Fruit fly (Drosophila melanogaster) whole organism, embryonic: ENCODE measurements around the gene Boh1.

ENCODE experiments used
- Ada2b ChIP-seq: fragments of 200-800 bp; sonication (Bioruptor generic); IDR thresholded peaks from 2 replicates; pipeline ENCODE4 v1.3.6; 2022; ENCODE audit warnings: missing biosample characterization, missing genetic modification characterization
- CG10147 ChIP-seq: fragments of 200-800 bp; sonication (Bioruptor generic); optimal IDR thresholded peaks from 2 replicates; lab custom pipeline; 2019; ENCODE audit warnings: missing biosample characterization, mild to moderate bottlenecking, missing genetic modification characterization, moderate library complexity
- CG10321 ChIP-seq: fragments of 200-800 bp; sonication (Bioruptor generic); IDR thresholded peaks from 2 replicates; pipeline ENCODE4 v1.3.6; 2022; ENCODE audit warnings: missing biosample characterization, missing genetic modification characterization
- CG10959 ChIP-seq: fragments of 200-800 bp; sonication (Bioruptor generic); IDR thresholded peaks from 2 replicates; pipeline ENCODE4 v1.3.6; 2022; ENCODE audit warnings: missing biosample characterization, missing genetic modification characterization
- CG11247 ChIP-seq: fragments of 200-800 bp; sonication (Bioruptor generic); IDR thresholded peaks from 2 replicates; pipeline ENCODE4 v1.3.6; 2022; ENCODE audit warnings: missing biosample characterization, missing genetic modification characterization
- CG11504 ChIP-seq: fragments of 200-800 bp; sonication (Bioruptor generic); optimal IDR thresholded peaks from 3 replicates; lab custom pipeline; 2019; ENCODE audit warnings: missing biosample characterization, mild to moderate bottlenecking, missing genetic modification characterization, moderate library complexity
- CG11695 ChIP-seq: fragments of 200-800 bp; sonication (Bioruptor generic); IDR thresholded peaks from 3 replicates; pipeline ENCODE4 v1.3.6; 2022; ENCODE audit warnings: missing biosample characterization, missing genetic modification characterization
- CG12104 ChIP-seq: fragments of 200-800 bp; sonication (Bioruptor generic); optimal IDR thresholded peaks from 3 replicates; lab custom pipeline; 2016; ENCODE audit warnings: missing biosample characterization, missing genetic modification characterization
- CG12769 ChIP-seq: fragments of 200-800 bp; sonication (Bioruptor generic); optimal IDR thresholded peaks from 2 replicates; lab custom pipeline; 2019; ENCODE audit warnings: missing biosample characterization, mild to moderate bottlenecking, missing genetic modification characterization, moderate library complexity
- CG13123 ChIP-seq: fragments of 200-800 bp; sonication (Bioruptor generic); optimal IDR thresholded peaks from 2 replicates; lab custom pipeline; 2016; ENCODE audit warnings: missing biosample characterization, missing genetic modification characterization
- CG13624 ChIP-seq: fragments of 200-800 bp; sonication (Bioruptor generic); optimal IDR thresholded peaks from 2 replicates; lab custom pipeline; 2016; ENCODE audit warnings: missing biosample characterization, missing genetic modification characterization
- CG14014 ChIP-seq: fragments of 200-800 bp; sonication (Bioruptor generic); IDR thresholded peaks from 2 replicates; pipeline ENCODE4 v1.3.6; 2022; ENCODE audit warnings: missing biosample characterization, missing genetic modification characterization
- CG14710 ChIP-seq: fragments of 200-800 bp; sonication (Bioruptor generic); optimal IDR thresholded peaks from 3 replicates; lab custom pipeline; 2019; ENCODE audit warnings: missing biosample characterization, mild to moderate bottlenecking, missing genetic modification characterization, moderate library complexity
- CG14965 ChIP-seq: fragments of 200-800 bp; sonication (Bioruptor generic); optimal IDR thresholded peaks from 2 replicates; lab custom pipeline; 2016; ENCODE audit warnings: missing biosample characterization, missing genetic modification characterization, borderline replicate concordance
- CG2202 ChIP-seq: fragments of 200-800 bp; sonication (Bioruptor generic); optimal IDR thresholded peaks from 2 replicates; lab custom pipeline; 2018; ENCODE audit warnings: missing biosample characterization, mild to moderate bottlenecking, missing genetic modification characterization
- CG2875 ChIP-seq: fragments of 200-800 bp; sonication (Bioruptor generic); optimal IDR thresholded peaks from 2 replicates; lab custom pipeline; 2017; ENCODE audit warnings: missing biosample characterization, mild to moderate bottlenecking, missing genetic modification characterization, missing genetic modification reagents
- CG32767 ChIP-seq: fragments of 200-800 bp; sonication (Bioruptor generic); IDR thresholded peaks from 2 replicates; pipeline ENCODE4 v1.3.6; 2022; ENCODE audit warnings: missing biosample characterization, missing genetic modification characterization
- CG42726 ChIP-seq: fragments of 200-800 bp; sonication (Bioruptor generic); IDR thresholded peaks from 2 replicates; pipeline ENCODE4 v1.3.6; 2022; ENCODE audit warnings: missing biosample characterization, missing genetic modification characterization; ENCODE audit not compliant: partially characterized antibody
- CG4617 ChIP-seq: fragments of 200-800 bp; sonication (Bioruptor generic); optimal IDR thresholded peaks from 3 replicates; lab custom pipeline; 2016; ENCODE audit warnings: missing biosample characterization, missing genetic modification characterization, borderline replicate concordance
- CG6175 ChIP-seq: fragments of 200-800 bp; sonication (Bioruptor generic); IDR thresholded peaks from 3 replicates; pipeline ENCODE4 v1.3.6; 2022; ENCODE audit warnings: missing biosample characterization, missing genetic modification characterization
- CG6654 ChIP-seq: fragments of 200-800 bp; sonication (Bioruptor generic); optimal IDR thresholded peaks from 2 replicates; lab custom pipeline; 2017; ENCODE audit warnings: missing biosample characterization, mild to moderate bottlenecking, missing genetic modification characterization
- CG6854 ChIP-seq: fragments of 200-800 bp; sonication (Bioruptor generic); optimal IDR thresholded peaks from 3 replicates; lab custom pipeline; 2017; ENCODE audit warnings: missing biosample characterization, mild to moderate bottlenecking, missing genetic modification characterization
- CG8388 ChIP-seq: fragments of 200-800 bp; sonication (Bioruptor generic); optimal IDR thresholded peaks from 2 replicates; lab custom pipeline; 2019; ENCODE audit warnings: missing biosample characterization, mild to moderate bottlenecking, missing genetic modification characterization, moderate library complexity
- CG9727 ChIP-seq: fragments of 200-800 bp; sonication (Bioruptor generic); optimal IDR thresholded peaks from 3 replicates; lab custom pipeline; 2017; ENCODE audit warnings: missing biosample characterization, mild to moderate bottlenecking, missing genetic modification characterization
- Dbx ChIP-seq: fragments of 200-800 bp; sonication (Bioruptor generic); IDR thresholded peaks from 3 replicates; pipeline ENCODE4 v1.3.6; 2022; ENCODE audit warnings: missing biosample characterization, missing genetic modification characterization
- Hand ChIP-seq: fragments of 200-800 bp; sonication (Bioruptor generic); optimal IDR thresholded peaks from 2 replicates; lab custom pipeline; 2017; ENCODE audit warnings: mild to moderate bottlenecking, missing biosample characterization, missing genetic modification reagents, missing genetic modification characterization
- HmgZ ChIP-seq: fragments of 200-800 bp; sonication (Bioruptor generic); optimal IDR thresholded peaks from 2 replicates; lab custom pipeline; 2018; ENCODE audit warnings: missing biosample characterization, mild to moderate bottlenecking, missing genetic modification characterization
- Hmr ChIP-seq: fragments of 200-800 bp; sonication (Bioruptor generic); optimal IDR thresholded peaks from 3 replicates; lab custom pipeline; 2017; ENCODE audit warnings: mild to moderate bottlenecking, missing biosample characterization, missing genetic modification reagents, missing genetic modification characterization
- Meics ChIP-seq: fragments of 200-800 bp; sonication (Bioruptor generic); optimal IDR thresholded peaks from 2 replicates; lab custom pipeline; 2017; ENCODE audit warnings: missing biosample characterization, mild to moderate bottlenecking, missing genetic modification characterization
- NfI ChIP-seq: fragments of 200-800 bp; sonication (Bioruptor generic); optimal IDR thresholded peaks from 3 replicates; lab custom pipeline; 2018; ENCODE audit warnings: missing biosample characterization, mild to moderate bottlenecking, missing genetic modification characterization, moderate library complexity
- Pdp1 ChIP-seq, 2 experiments: fragments of 200-800 bp; sonication (Bioruptor generic); optimal IDR thresholded peaks; 3 replicates each; lab custom pipeline; 2016; ENCODE audit warnings: missing biosample characterization in 2 of 2, missing genetic modification characterization in 2 of 2, mild to moderate bottlenecking in 1 of 2, moderate library complexity in 1 of 2
- Ravus ChIP-seq: fragments of 200-800 bp; sonication (Bioruptor generic); IDR thresholded peaks from 2 replicates; pipeline ENCODE4 v1.3.6; 2022; ENCODE audit warnings: missing biosample characterization, missing genetic modification characterization
- Sry-δ ChIP-seq: fragments of 200-800 bp; sonication (Bioruptor generic); optimal IDR thresholded peaks from 2 replicates; lab custom pipeline; 2016; ENCODE audit warnings: missing biosample characterization, missing genetic modification characterization
- TFAM ChIP-seq: fragments of 200-800 bp; sonication (Bioruptor generic); optimal IDR thresholded peaks from 2 replicates; lab custom pipeline; 2017; ENCODE audit warnings: missing biosample characterization, missing genetic modification characterization, inconsistent platforms
- Taf1 ChIP-seq: fragments of 200-800 bp; sonication (Bioruptor generic); IDR thresholded peaks from 2 replicates; pipeline ENCODE4 v1.3.6; 2022; ENCODE audit warnings: missing biosample characterization, missing genetic modification characterization
- Xrp1 ChIP-seq: fragments of 200-800 bp; sonication (Bioruptor generic); IDR thresholded peaks from 2 replicates; pipeline ENCODE4 v1.3.6; 2022; ENCODE audit warnings: missing biosample characterization, missing genetic modification characterization
- ac ChIP-seq: fragments of 200-800 bp; sonication (Bioruptor generic); optimal IDR thresholded peaks from 3 replicates; lab custom pipeline; 2017; ENCODE audit warnings: missing biosample characterization, mild to moderate bottlenecking, missing genetic modification characterization
- ara ChIP-seq: fragments of 200-800 bp; sonication (Bioruptor generic); IDR thresholded peaks from 2 replicates; pipeline ENCODE4 v1.3.6; 2022; ENCODE audit warnings: missing biosample characterization, missing genetic modification characterization
- cwo ChIP-seq: fragments of 200-800 bp; sonication (Bioruptor generic); optimal IDR thresholded peaks from 3 replicates; lab custom pipeline; 2017; ENCODE audit warnings: missing biosample characterization, missing genetic modification characterization, mild to moderate bottlenecking, moderate library complexity, missing genetic modification reagents
- da ChIP-seq: fragments of 200-800 bp; sonication (Bioruptor generic); optimal IDR thresholded peaks from 2 replicates; lab custom pipeline; 2016; ENCODE audit warnings: missing biosample characterization, missing genetic modification characterization
- en ChIP-seq: fragments of 200-800 bp; sonication (Bioruptor generic); optimal IDR thresholded peaks from 2 replicates; lab custom pipeline; 2016; ENCODE audit warnings: missing biosample characterization, missing genetic modification characterization
- esg ChIP-seq: fragments of 200-800 bp; sonication (Bioruptor generic); conservative IDR thresholded peaks from 2 replicates; pipeline ENCODE4 v1.3.6; 2022; ENCODE audit warnings: missing biosample characterization, missing genetic modification characterization
- gcm ChIP-seq: fragments of 200-800 bp; sonication (Bioruptor generic); optimal IDR thresholded peaks from 2 replicates; lab custom pipeline; 2019; ENCODE audit warnings: missing biosample characterization, mild to moderate bottlenecking, missing genetic modification characterization, moderate library complexity
- gt ChIP-seq: fragments of 200-800 bp; sonication (Bioruptor generic); IDR thresholded peaks from 2 replicates; pipeline ENCODE4 v1.3.6; 2022; ENCODE audit warnings: missing biosample characterization, missing genetic modification characterization
- knrl ChIP-seq: fragments of 200-800 bp; sonication (Bioruptor generic); IDR thresholded peaks from 3 replicates; pipeline ENCODE4 v1.3.6; 2022; ENCODE audit warnings: missing biosample characterization, missing genetic modification characterization; ENCODE audit not compliant: partially characterized antibody
- pan ChIP-seq, 4 experiments: fragments of >200 bp in 3 of 4; fragments of 200-800 bp in 1 of 4; sonication (Bioruptor generic) in 1 of 4; optimal IDR thresholded peaks in 3 of 4; IDR thresholded peaks in 1 of 4; 2 replicates each; pipeline versions ENCODE4 v1.3.6 to Lab custom; 2017 to 2022; ENCODE audit warnings: missing biosample characterization in 2 of 4, missing genetic modification characterization in 2 of 4, mixed read lengths in 1 of 4
- sens-2 ChIP-seq: fragments of 200-800 bp; sonication (Bioruptor generic); IDR thresholded peaks from 2 replicates; pipeline ENCODE4 v1.3.6; 2022; ENCODE audit warnings: missing biosample characterization, missing genetic modification characterization
- slp2 ChIP-seq: fragments of 200-800 bp; sonication (Bioruptor generic); optimal IDR thresholded peaks from 2 replicates; lab custom pipeline; 2016; ENCODE audit warnings: missing biosample characterization, missing genetic modification characterization
- wor ChIP-seq: fragments of 200-800 bp; sonication (Bioruptor generic); IDR thresholded peaks from 2 replicates; pipeline ENCODE4 v1.3.6; 2022; ENCODE audit warnings: missing biosample characterization, missing genetic modification characterization

Gene Boh1

dm6 chr3R:27922673-27923175, 3.5 kb upstream of the Boh1 start, which contains the start of gene RpL4 (continued):
- TF ChIP-seq cwo (GFP tag; lab: Kevin White, UChicago) (peak; percentile 44), CG13123 (GFP tag; lab: Kevin White, UChicago) (peak; percentile 65), HmgZ (peak; percentile 65), sens-2 (GFP tag; lab: Robert Waterston, UW) (peak; percentile 89), TFAM (GFP tag; lab: Kevin White, UChicago) (peak; percentile 31), Hmr (peak; percentile 94), CG11247 (GFP tag; lab: Robert Waterston, UW) (peak; percentile 85), CG6175 (GFP tag; lab: Robert Waterston, UW) (peak; percentile 71), CG11504 (tag; lab: Kevin White, UChicago) (peak; percentile 71), CG6854 (GFP tag; lab: Kevin White, UChicago) (peak; percentile 83), knrl (no peak), slp2 (GFP tag; lab: Kevin White, UChicago) (peak; percentile 72), CG6654 (peak; percentile 65), CG12104 (GFP tag; lab: Kevin White, UChicago) (peak; percentile 85), esg (GFP tag; lab: Robert Waterston, UW) (peak; percentile 28; the same call in 1 of the 2 replicates), CG4617 (GFP tag; lab: Kevin White, UChicago) (peak; percentile 52), CG11695 (GFP tag; lab: Robert Waterston, UW) (peak; percentile 70), Dbx (GFP tag; lab: Robert Waterston, UW) (peak; percentile 80), Pdp1 (GFP tag; optimal IDR thresholded peaks at IDR 0.05; lab: Kevin White, UChicago) (peak; percentile 61 to 62), Taf1 (GFP tag; lab: Robert Waterston, UW) (0 out of 2 replicates have a peak, but pooled peaks have one; percentile 26), wor (no peak; the same call in 1 of the 2 replicates), Meics (GFP tag; lab: Kevin White, UChicago) (peak; percentile 93), CG10321 (peak; percentile 51; the same call in 1 of the 2 replicates), CG10147 (GFP tag; lab: Kevin White, UChicago) (peak; percentile 49), ara (GFP tag; lab: Robert Waterston, UW) (peak; percentile 81), NfI (peak; percentile 96), CG8388 (GFP tag; lab: Kevin White, UChicago) (peak; percentile 71), Ravus (GFP tag; lab: Robert Waterston, UW) (no peak; the same call in 1 of the 2 replicates), CG9727 (GFP tag; lab: Kevin White, UChicago) (peak; percentile 93), CG32767 (GFP tag; lab: Robert Waterston, UW) (0 out of 2 replicates have a peak, but pooled peaks have one; percentile 54), Ada2b (peak; percentile 56; the same call in 1 of the 2 replicates), pan (optimal IDR thresholded peaks at IDR 0.05; lab: Kevin White, UChicago) (no peak), pan (GFP tag; optimal IDR thresholded peaks at IDR 0.05 in 1 of 2, IDR thresholded peaks at IDR 0.05 in 1 of 2) (peak in 1 of 2 experiments; percentile 79), CG2875 (GFP tag; lab: Kevin White, UChicago) (peak; percentile 88), da (GFP tag; lab: Kevin White, UChicago) (peak; percentile 40), CG2202 (tag; lab: Kevin White, UChicago) (peak; percentile 78), gt (GFP tag; lab: Robert Waterston, UW) (no peak), CG10959 (GFP tag; lab: Robert Waterston, UW) (no peak; the same call in 1 of the 2 replicates), CG14965 (GFP tag; lab: Kevin White, UChicago) (no peak), gcm (GFP tag; lab: Kevin White, UChicago) (peak; percentile 65), CG12769 (tag; lab: Kevin White, UChicago) (no peak), en (GFP tag; lab: Kevin White, UChicago) (peak; percentile 76), CG42726 (no peak), ac (GFP tag; lab: Kevin White, UChicago) (peak; percentile 84), Sry-δ (GFP tag; lab: Kevin White, UChicago) (peak; percentile 19), CG13624 (peak; percentile 86), CG14710 (tag; lab: Kevin White, UChicago) (peak; percentile 76), Hand (GFP tag; lab: Kevin White, UChicago) (peak; percentile 80), CG14014 (GFP tag; lab: Robert Waterston, UW) (peak; percentile 61; the same call in 1 of the 2 replicates), Xrp1 (GFP tag; lab: Robert Waterston, UW) (no peak; the same call in 1 of the 2 replicates)
